Worm (Caenorhabditis elegans) whole organism, L2 larva: ENCODE data around the gene T25B6.6.

Experiments
- C34F6.9 ChIP-seq: fragments of 150-350 bp; optimal IDR thresholded peaks from 2 replicates; lab custom pipeline; 2014; ENCODE audit warnings: missing biosample characterization, missing genetic modification characterization
- F13H6.1 ChIP-seq: sonication (generic microtip); optimal IDR thresholded peaks from 2 replicates; lab custom pipeline; 2016; ENCODE audit warnings: missing genetic modification characterization, missing compliant biosample characterization
- R02D3.7 ChIP-seq: fragments of 150-350 bp; optimal IDR thresholded peaks from 2 replicates; lab custom pipeline; 2014; ENCODE audit warnings: missing biosample characterization, missing genetic modification characterization
- ZK546.5 ChIP-seq: sonication (generic microtip); optimal IDR thresholded peaks from 2 replicates; lab custom pipeline; 2017; ENCODE audit warnings: missing biosample characterization, missing genetic modification characterization
- alr-1 ChIP-seq: fragments of 150-350 bp; optimal IDR thresholded peaks from 2 replicates; lab custom pipeline; 2014; ENCODE audit warnings: missing biosample characterization, missing genetic modification characterization
- aly-2 ChIP-seq: fragments of 150-350 bp; optimal IDR thresholded peaks from 2 replicates; lab custom pipeline; 2014; ENCODE audit warnings: missing biosample characterization, missing genetic modification characterization
- ama-1 ChIP-seq: fragments of 150-350 bp; optimal IDR thresholded peaks from 2 replicates; lab custom pipeline; 2018; ENCODE audit warnings: inconsistent platforms
- blmp-1 ChIP-seq: sonication (generic microtip); optimal IDR thresholded peaks from 2 replicates; lab custom pipeline; 2017; ENCODE audit warnings: missing genetic modification characterization, mild to moderate bottlenecking, missing compliant biosample characterization, antibody characterized with exemption, moderate library complexity; ENCODE audit not compliant: insufficient read depth
- ceh-16 ChIP-seq: fragments of 150-350 bp; optimal IDR thresholded peaks from 2 replicates; lab custom pipeline; 2014; ENCODE audit warnings: missing biosample characterization, missing genetic modification characterization
- ceh-82 ChIP-seq: fragments of 150-350 bp; optimal IDR thresholded peaks from 2 replicates; lab custom pipeline; 2014; ENCODE audit warnings: missing biosample characterization, missing genetic modification characterization
- crh-2 ChIP-seq: sonication (generic microtip); optimal IDR thresholded peaks from 2 replicates; lab custom pipeline; 2017; ENCODE audit warnings: missing biosample characterization, missing genetic modification characterization
- dmd-4 ChIP-seq: sonication (generic microtip); optimal IDR thresholded peaks from 2 replicates; lab custom pipeline; 2017; ENCODE audit warnings: missing biosample characterization, missing genetic modification characterization
- egl-27 ChIP-seq: sonication (generic microtip); optimal IDR thresholded peaks from 3 replicates; lab custom pipeline; 2017; ENCODE audit warnings: missing biosample characterization, missing genetic modification reagents, missing genetic modification characterization
- elt-1 ChIP-seq: fragments of 150-350 bp; optimal IDR thresholded peaks from 2 replicates; lab custom pipeline; 2014; ENCODE audit warnings: missing biosample characterization, missing genetic modification characterization
- elt-3 ChIP-seq: sonication (generic microtip); optimal IDR thresholded peaks from 2 replicates; lab custom pipeline; 2017; ENCODE audit warnings: missing biosample characterization, missing genetic modification characterization
- fos-1 ChIP-seq: fragments of 150-350 bp; optimal IDR thresholded peaks from 2 replicates; lab custom pipeline; 2014; ENCODE audit warnings: missing biosample characterization, missing genetic modification characterization
- gmeb-1 ChIP-seq: fragments of 150-350 bp; optimal IDR thresholded peaks from 2 replicates; lab custom pipeline; 2014; ENCODE audit warnings: missing biosample characterization, missing genetic modification characterization
- lin-11 ChIP-seq: fragments of 150-350 bp; sonication (generic microtip); optimal IDR thresholded peaks from 2 replicates; lab custom pipeline; 2014; ENCODE audit warnings: missing biosample characterization, missing genetic modification characterization, inconsistent platforms, mixed read lengths
- lin-13 ChIP-seq: fragments of 150-350 bp; optimal IDR thresholded peaks from 2 replicates; lab custom pipeline; 2014; ENCODE audit warnings: missing biosample characterization, missing genetic modification reagents, missing genetic modification characterization
- lin-39 ChIP-seq: fragments of 150-350 bp; optimal IDR thresholded peaks from 2 replicates; lab custom pipeline; 2014; ENCODE audit warnings: missing biosample characterization, missing genetic modification reagents, missing genetic modification characterization
- lsy-2 ChIP-seq, 2 experiments: fragments of 150-350 bp in 1 of 2; sonication (generic microtip) in 1 of 2; optimal IDR thresholded peaks; 2 replicates each; lab custom pipeline; 2014 to 2017; ENCODE audit warnings: missing biosample characterization in 2 of 2, missing genetic modification characterization in 2 of 2
- mab-5 ChIP-seq: fragments of 150-350 bp; optimal IDR thresholded peaks from 2 replicates; lab custom pipeline; 2014; ENCODE audit warnings: missing biosample characterization, missing genetic modification characterization
- mbf-1 ChIP-seq: sonication (generic microtip); optimal IDR thresholded peaks from 2 replicates; lab custom pipeline; 2017; ENCODE audit warnings: missing biosample characterization, missing genetic modification characterization
- mdl-1 ChIP-seq, 2 experiments: fragments of 150-350 bp in 1 of 2; sonication (generic microtip) in 1 of 2; optimal IDR thresholded peaks; 2 replicates each; lab custom pipeline; 2017; ENCODE audit warnings: missing biosample characterization in 2 of 2, missing genetic modification characterization in 2 of 2
- nhr-10 ChIP-seq: sonication (generic microtip); optimal IDR thresholded peaks from 2 replicates; lab custom pipeline; 2017; ENCODE audit warnings: missing biosample characterization, missing genetic modification characterization
- nhr-11 ChIP-seq: fragments of 150-350 bp; optimal IDR thresholded peaks from 2 replicates; lab custom pipeline; 2014; ENCODE audit warnings: missing biosample characterization, missing genetic modification characterization
- nhr-12 ChIP-seq: fragments of 150-350 bp; optimal IDR thresholded peaks from 2 replicates; lab custom pipeline; 2014; ENCODE audit warnings: missing biosample characterization, missing genetic modification characterization
- nhr-129 ChIP-seq: fragments of 150-350 bp; optimal IDR thresholded peaks from 2 replicates; lab custom pipeline; 2014; ENCODE audit warnings: missing biosample characterization, missing genetic modification characterization
- nhr-21 ChIP-seq: fragments of 150-350 bp; optimal IDR thresholded peaks from 2 replicates; lab custom pipeline; 2014; ENCODE audit warnings: missing biosample characterization, missing genetic modification characterization
- nhr-23 ChIP-seq: fragments of 150-350 bp; optimal IDR thresholded peaks from 2 replicates; lab custom pipeline; 2014; ENCODE audit warnings: missing biosample characterization, missing genetic modification reagents, missing genetic modification characterization
- nhr-237 ChIP-seq: fragments of 150-350 bp; optimal IDR thresholded peaks from 2 replicates; lab custom pipeline; 2014; ENCODE audit warnings: missing biosample characterization, missing genetic modification characterization
- nhr-25 ChIP-seq: fragments of 150-350 bp; sonication (generic microtip); optimal IDR thresholded peaks from 3 replicates; lab custom pipeline; 2014; ENCODE audit warnings: missing biosample characterization, missing genetic modification characterization
- nhr-6 ChIP-seq: fragments of 150-350 bp; optimal IDR thresholded peaks from 2 replicates; lab custom pipeline; 2014; ENCODE audit warnings: missing biosample characterization, missing genetic modification characterization
- nhr-77 ChIP-seq: fragments of 150-350 bp; optimal IDR thresholded peaks from 2 replicates; lab custom pipeline; 2014; ENCODE audit warnings: missing biosample characterization, missing genetic modification characterization
- peb-1 ChIP-seq: fragments of 150-350 bp; optimal IDR thresholded peaks from 2 replicates; lab custom pipeline; 2014; ENCODE audit warnings: missing biosample characterization, missing genetic modification characterization
- sem-4 ChIP-seq: fragments of 150-350 bp; optimal IDR thresholded peaks from 2 replicates; lab custom pipeline; 2014; ENCODE audit warnings: missing biosample characterization, missing genetic modification reagents, missing genetic modification characterization
- skn-1 ChIP-seq: sonication (generic microtip); optimal IDR thresholded peaks from 2 replicates; lab custom pipeline; 2017; ENCODE audit warnings: missing biosample characterization, missing genetic modification characterization
- sma-3 ChIP-seq: sonication (generic microtip); optimal IDR thresholded peaks from 2 replicates; lab custom pipeline; 2016; ENCODE audit warnings: missing genetic modification reagents, missing genetic modification characterization, missing compliant biosample characterization
- sma-9 ChIP-seq, 2 experiments: fragments of 150-350 bp in 1 of 2; sonication (generic microtip) in 1 of 2; optimal IDR thresholded peaks; 2 replicates each; lab custom pipeline; 2014 to 2016; ENCODE audit warnings: missing genetic modification characterization in 2 of 2, mild to moderate bottlenecking in 1 of 2, missing biosample characterization in 1 of 2, missing compliant biosample characterization in 1 of 2, missing genetic modification reagents in 1 of 2, moderate library complexity in 1 of 2
- snpc-4 ChIP-seq: fragments of 150-350 bp; optimal IDR thresholded peaks from 2 replicates; lab custom pipeline; 2014; ENCODE audit warnings: missing biosample characterization, missing genetic modification characterization
- unc-39 ChIP-seq: fragments of 150-350 bp; optimal IDR thresholded peaks from 2 replicates; lab custom pipeline; 2014; ENCODE audit warnings: missing biosample characterization, missing genetic modification characterization
- unc-55 ChIP-seq: fragments of 150-350 bp; sonication (generic microtip); optimal IDR thresholded peaks from 3 replicates; lab custom pipeline; 2014; ENCODE audit warnings: missing biosample characterization, missing genetic modification reagents, missing genetic modification characterization
- unc-62 ChIP-seq: fragments of 150-350 bp; optimal IDR thresholded peaks from 2 replicates; lab custom pipeline; 2014; ENCODE audit warnings: missing biosample characterization, missing genetic modification reagents, missing genetic modification characterization
- zag-1 ChIP-seq: fragments of 150-350 bp; optimal IDR thresholded peaks from 2 replicates; lab custom pipeline; 2014; ENCODE audit warnings: missing biosample characterization, missing genetic modification characterization
- ztf-1 ChIP-seq: fragments of 200-800 bp; sonication (Bioruptor generic); conservative IDR thresholded peaks from 2 replicates; pipeline ENCODE4 v1.3.6; 2022; ENCODE audit warnings: missing genetic modification characterization, missing compliant biosample characterization
- ztf-11 ChIP-seq: sonication (generic microtip); optimal IDR thresholded peaks from 2 replicates; lab custom pipeline; 2017; ENCODE audit warnings: missing biosample characterization, missing genetic modification characterization
- ztf-4 ChIP-seq: fragments of 150-350 bp; optimal IDR thresholded peaks from 2 replicates; lab custom pipeline; 2014; ENCODE audit warnings: missing biosample characterization, missing genetic modification characterization

Gene T25B6.6

DNA sequence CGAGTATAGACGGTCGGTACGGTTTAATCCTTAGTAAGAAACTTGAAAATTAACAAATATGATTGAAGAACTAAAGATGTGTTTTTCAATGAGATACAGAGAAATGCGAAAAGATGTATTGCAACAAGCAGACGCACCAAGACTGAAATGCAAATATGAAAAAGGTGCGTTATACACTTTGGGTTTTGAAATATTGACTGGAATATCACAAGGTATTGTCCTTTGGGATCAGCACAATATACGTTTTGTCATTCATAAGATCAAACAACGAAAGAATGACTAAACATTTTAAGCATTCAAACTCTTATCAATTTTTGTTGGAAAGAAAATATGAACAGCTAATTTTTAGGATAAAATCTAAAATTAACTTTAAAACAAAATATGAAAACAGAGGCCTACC, at the start of gene T25B6.6:
Gene T25B6.6, minus strand, starts transcription at position 101 of the 400 bp plus-strand sequence.
- no peak for TF ChIP-seq sma-9 (GFP tag; optimal IDR thresholded peaks at IDR 0.05; lab: Kevin White, UChicago)
- TF ChIP-seq sma-9 (tag; optimal IDR thresholded peaks at IDR 0.05; lab: Kevin White, UChicago), result no peak
- TF ChIP-seq, all 48 proteins: peak for 0

DNA sequence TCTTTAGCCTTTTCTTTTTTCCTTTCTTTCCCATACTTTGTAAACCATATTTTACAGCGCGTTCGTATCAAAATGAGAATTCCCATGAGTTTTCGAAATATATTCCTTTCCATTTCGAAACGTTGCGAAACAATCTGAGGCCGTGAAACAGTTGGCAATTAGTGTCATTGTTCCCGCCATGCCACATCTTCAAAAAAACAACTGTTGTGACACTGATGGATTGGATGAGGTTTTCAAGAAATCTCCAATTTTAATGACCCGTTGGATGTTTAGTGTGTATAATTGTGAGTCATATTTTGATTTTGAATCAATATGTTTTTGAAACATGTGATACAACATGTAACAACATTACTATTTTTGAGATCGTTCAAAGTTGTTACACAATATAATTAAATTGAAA, 46.4 kb upstream of the T25B6.6 start:
- no peak for TF ChIP-seq nhr-237 (tag; lab: Kevin White, UChicago)
- no peak for TF ChIP-seq F13H6.1 (tag; lab: Kevin White, UChicago)
- peak; percentile 43 for TF ChIP-seq C34F6.9 (tag; lab: Kevin White, UChicago)
- TF ChIP-seq dmd-4 (tag; lab: Kevin White, UChicago), result no peak
- no peak for TF ChIP-seq ztf-11 (tag; lab: Kevin White, UChicago)
- no peak for TF ChIP-seq elt-1 (tag; lab: Kevin White, UChicago)
- TF ChIP-seq ama-1 (lab: Kevin White, UChicago), result no peak
- TF ChIP-seq mdl-1 (tag; optimal IDR thresholded peaks at IDR 0.05; lab: Kevin White, UChicago), result no peak
- no peak for TF ChIP-seq lin-39 (tag; lab: Kevin White, UChicago)
- TF ChIP-seq nhr-23 (tag; lab: Kevin White, UChicago), result no peak
- TF ChIP-seq blmp-1 (tag; lab: Kevin White, UChicago), result no peak
- TF ChIP-seq nhr-10, result no peak
- TF ChIP-seq crh-2, result no peak
- peak; percentile 50 for TF ChIP-seq nhr-129 (tag; lab: Kevin White, UChicago)
- no peak for TF ChIP-seq mbf-1
- TF ChIP-seq zag-1 (tag; lab: Kevin White, UChicago), result no peak
- no peak for TF ChIP-seq sma-9 (GFP tag; optimal IDR thresholded peaks at IDR 0.05; lab: Kevin White, UChicago)
- TF ChIP-seq sma-9 (tag; optimal IDR thresholded peaks at IDR 0.05; lab: Kevin White, UChicago), result no peak

ce11 chrX:9068075-9068474, 45.4 kb upstream of the T25B6.6 start:
- no peak for TF ChIP-seq elt-1 (tag; lab: Kevin White, UChicago)
- no peak for TF ChIP-seq R02D3.7 (tag; lab: Kevin White, UChicago)
- no peak for TF ChIP-seq unc-62 (GFP tag; lab: Kevin White, UChicago)
- no peak for TF ChIP-seq nhr-6
- no peak for TF ChIP-seq nhr-11
- TF ChIP-seq nhr-12 (tag; lab: Kevin White, UChicago), result no peak
- no peak for TF ChIP-seq ztf-11 (tag; lab: Kevin White, UChicago)
- no peak for TF ChIP-seq ztf-1 (GFP tag; lab: Robert Waterston, UW)
- peak; percentile 61 for TF ChIP-seq F13H6.1 (tag; lab: Kevin White, UChicago)
- no peak for TF ChIP-seq nhr-23 (tag; lab: Kevin White, UChicago)
- TF ChIP-seq mab-5 (tag; lab: Kevin White, UChicago), result no peak
- TF ChIP-seq blmp-1 (tag; lab: Kevin White, UChicago), result no peak
- TF ChIP-seq gmeb-1 (tag; lab: Kevin White, UChicago), result no peak
- no peak for TF ChIP-seq alr-1 (tag; lab: Kevin White, UChicago)
- TF ChIP-seq sem-4, result peak; percentile 57
- TF ChIP-seq ceh-16 (tag; lab: Kevin White, UChicago), result no peak
- TF ChIP-seq mdl-1 (tag; optimal IDR thresholded peaks at IDR 0.05; lab: Kevin White, UChicago), result no peak
- TF ChIP-seq nhr-25 (tag; lab: Kevin White, UChicago), result peak; percentile 36
- no peak for TF ChIP-seq dmd-4 (tag; lab: Kevin White, UChicago)
- no peak for TF ChIP-seq ZK546.5 (tag; lab: Kevin White, UChicago)
- TF ChIP-seq C34F6.9 (tag; lab: Kevin White, UChicago), result peak; percentile 75
- no peak for TF ChIP-seq skn-1
- no peak for TF ChIP-seq aly-2
- peak; percentile 33 for TF ChIP-seq nhr-21 (tag; lab: Kevin White, UChicago)
- peak; percentile 37 for TF ChIP-seq lin-13 (GFP tag; lab: Kevin White, UChicago)
- peak; percentile 60 for TF ChIP-seq fos-1 (tag; lab: Kevin White, UChicago)
- no peak for TF ChIP-seq elt-3 (tag; lab: Kevin White, UChicago)
- peak; percentile 29 for TF ChIP-seq sma-3 (GFP tag; lab: Kevin White, UChicago)
- TF ChIP-seq unc-39 (tag; lab: Kevin White, UChicago), result no peak
- TF ChIP-seq egl-27 (tag; lab: Kevin White, UChicago), result no peak
- TF ChIP-seq lin-39 (tag; lab: Kevin White, UChicago), result no peak
- TF ChIP-seq ama-1 (lab: Kevin White, UChicago), result no peak
- TF ChIP-seq lsy-2 (tag; optimal IDR thresholded peaks at IDR 0.05; lab: Kevin White, UChicago), result no peak
- TF ChIP-seq zag-1 (tag; lab: Kevin White, UChicago), result no peak
- TF ChIP-seq snpc-4 (tag; lab: Kevin White, UChicago), result peak; percentile 4
- TF ChIP-seq nhr-129 (tag; lab: Kevin White, UChicago), result peak; percentile 78
- peak; percentile 48 for TF ChIP-seq sma-9 (GFP tag; optimal IDR thresholded peaks at IDR 0.05; lab: Kevin White, UChicago)
- no peak for TF ChIP-seq sma-9 (tag; optimal IDR thresholded peaks at IDR 0.05; lab: Kevin White, UChicago)
- no peak for TF ChIP-seq nhr-10
- no peak for TF ChIP-seq ztf-4 (tag; lab: Kevin White, UChicago)
- peak; percentile 85 for TF ChIP-seq crh-2
- peak; percentile 50 for TF ChIP-seq unc-55 (GFP tag; lab: Kevin White, UChicago)
- no peak for TF ChIP-seq nhr-77 (tag; lab: Kevin White, UChicago)
- TF ChIP-seq peb-1 (tag; lab: Kevin White, UChicago), result no peak
- no peak for TF ChIP-seq ceh-82 (tag; lab: Kevin White, UChicago)
- TF ChIP-seq lin-11 (tag; lab: Kevin White, UChicago), result no peak
- no peak for TF ChIP-seq mbf-1
- no peak for TF ChIP-seq nhr-237 (tag; lab: Kevin White, UChicago)
